Worm (Caenorhabditis elegans) whole organism, L1 larva: Measurements from ENCODE around the gene srlf-24.

Experiments
- C16A3.4 ChIP-seq: fragments of 150-350 bp; optimal IDR thresholded peaks from 2 replicates; lab custom pipeline; 2014; ENCODE audit warnings: missing biosample characterization, missing genetic modification characterization
- Y116A8C.19 ChIP-seq: sonication (generic microtip); optimal IDR thresholded peaks from 2 replicates; lab custom pipeline; 2016; ENCODE audit warnings: missing compliant biosample characterization, missing genetic modification characterization, borderline replicate concordance
- ama-1 ChIP-seq: fragments of 150-350 bp; optimal IDR thresholded peaks from 2 replicates; lab custom pipeline; 2014
- blmp-1 ChIP-seq: fragments of 150-350 bp; optimal IDR thresholded peaks from 2 replicates; lab custom pipeline; 2014; ENCODE audit warnings: missing biosample characterization, missing genetic modification characterization
- ceh-63 ChIP-seq: fragments of 200-800 bp; sonication (Bioruptor generic); optimal IDR thresholded peaks from 2 replicates; lab custom pipeline; 2018; ENCODE audit warnings: mild to moderate bottlenecking, missing genetic modification characterization, missing compliant biosample characterization
- ceh-88 ChIP-seq: fragments of 200-800 bp; sonication (Bioruptor generic); IDR thresholded peaks from 2 replicates; pipeline ENCODE4 v1.3.6; 2022; ENCODE audit warnings: missing genetic modification characterization, missing compliant biosample characterization
- ceh-90 ChIP-seq: sonication (generic microtip); optimal IDR thresholded peaks from 2 replicates; lab custom pipeline; 2016; ENCODE audit warnings: missing genetic modification characterization, missing compliant biosample characterization
- ces-1 ChIP-seq: fragments of 150-350 bp; optimal IDR thresholded peaks from 2 replicates; lab custom pipeline; 2014; ENCODE audit warnings: missing biosample characterization, missing genetic modification reagents, missing genetic modification characterization
- efl-1 ChIP-seq, 4 experiments: fragments of 150-350 bp; optimal IDR thresholded peaks in 3 of 4; peaks in 1 of 4; 1 replicate in 1 of 4; 2 replicates in 3 of 4; lab custom pipeline; 2014; ENCODE audit warnings: missing biosample characterization in 2 of 4, missing genetic modification characterization in 2 of 4, missing genetic modification reagents in 2 of 4
- egl-27 ChIP-seq, 2 experiments: fragments of 150-350 bp in 1 of 2; sonication (generic microtip); optimal IDR thresholded peaks; 3 replicates each; lab custom pipeline; 2017 to 2018; ENCODE audit warnings: missing biosample characterization in 2 of 2, missing genetic modification characterization in 2 of 2, missing genetic modification reagents in 2 of 2
- elt-2 ChIP-seq: sonication (generic microtip); optimal IDR thresholded peaks from 2 replicates; lab custom pipeline; 2016; ENCODE audit warnings: missing genetic modification characterization, mild to moderate bottlenecking, inconsistent platforms, missing compliant biosample characterization, missing genetic modification reagents
- ets-5 ChIP-seq: fragments of 200-800 bp; sonication (Bioruptor generic); IDR thresholded peaks from 2 replicates; pipeline ENCODE4 v1.3.6; 2022; ENCODE audit warnings: missing genetic modification characterization, missing compliant biosample characterization
- fkh-10 ChIP-seq: sonication (generic microtip); optimal IDR thresholded peaks from 2 replicates; lab custom pipeline; 2017; ENCODE audit warnings: missing biosample characterization, missing genetic modification reagents, missing genetic modification characterization
- fkh-4 ChIP-seq: sonication (generic microtip); optimal IDR thresholded peaks from 2 replicates; lab custom pipeline; 2016; ENCODE audit warnings: missing compliant biosample characterization, missing genetic modification characterization, borderline replicate concordance
- grh-1 ChIP-seq: fragments of 200-800 bp; sonication (Bioruptor generic); IDR thresholded peaks from 2 replicates; pipeline ENCODE4 v1.3.6; 2022; ENCODE audit warnings: missing genetic modification reagents, missing genetic modification characterization, missing compliant biosample characterization
- hlh-4 ChIP-seq: sonication (generic microtip); optimal IDR thresholded peaks from 2 replicates; lab custom pipeline; 2016; ENCODE audit warnings: mild to moderate bottlenecking, missing genetic modification characterization, missing compliant biosample characterization
- hpl-2 ChIP-seq: fragments of 150-350 bp; optimal IDR thresholded peaks from 2 replicates; lab custom pipeline; 2014; ENCODE audit warnings: missing biosample characterization, missing genetic modification reagents, missing genetic modification characterization
- irx-1 ChIP-seq: sonication (generic microtip); optimal IDR thresholded peaks from 2 replicates; lab custom pipeline; 2016; ENCODE audit warnings: missing genetic modification characterization, missing compliant biosample characterization
- lin-14 ChIP-seq: fragments of 200-800 bp; sonication (Bioruptor generic); optimal IDR thresholded peaks from 2 replicates; lab custom pipeline; 2018; ENCODE audit warnings: mild to moderate bottlenecking, missing genetic modification characterization, moderate library complexity, missing compliant biosample characterization
- lin-39 ChIP-seq: fragments of 150-350 bp; optimal IDR thresholded peaks from 2 replicates; lab custom pipeline; 2014; ENCODE audit warnings: missing biosample characterization, missing genetic modification reagents, missing genetic modification characterization
- lir-3 ChIP-seq: sonication (generic microtip); optimal IDR thresholded peaks from 2 replicates; lab custom pipeline; 2016; ENCODE audit warnings: mild to moderate bottlenecking, missing genetic modification characterization, moderate library complexity, missing compliant biosample characterization; ENCODE audit not compliant: poor library complexity
- lsy-2 ChIP-seq, 2 experiments: fragments of 150-350 bp; optimal IDR thresholded peaks; 2 replicates each; lab custom pipeline; 2014; ENCODE audit warnings: missing biosample characterization in 2 of 2, missing genetic modification characterization in 2 of 2
- mab-9 ChIP-seq: fragments of 200-800 bp; sonication (Bioruptor generic); IDR thresholded peaks from 2 replicates; pipeline ENCODE4 v1.3.6; 2022; ENCODE audit warnings: missing genetic modification reagents, missing genetic modification characterization, missing compliant biosample characterization
- mdl-1 ChIP-seq, 2 experiments: fragments of 150-350 bp; optimal IDR thresholded peaks; 2 replicates each; lab custom pipeline; 2014 to 2017; ENCODE audit warnings: missing biosample characterization in 2 of 2, missing genetic modification characterization in 2 of 2, inconsistent platforms in 1 of 2
- nhr-19 ChIP-seq: fragments of 200-800 bp; sonication (Bioruptor generic); conservative IDR thresholded peaks from 2 replicates; pipeline ENCODE4 v1.3.6; 2022; ENCODE audit warnings: missing genetic modification characterization, missing compliant biosample characterization
- nhr-20 ChIP-seq: sonication (generic microtip); optimal IDR thresholded peaks from 2 replicates; lab custom pipeline; 2016; ENCODE audit warnings: mild to moderate bottlenecking, missing genetic modification characterization, missing compliant biosample characterization
- nhr-237 ChIP-seq: fragments of 150-350 bp; optimal IDR thresholded peaks from 2 replicates; lab custom pipeline; 2014; ENCODE audit warnings: missing biosample characterization, missing genetic modification characterization
- nhr-28 ChIP-seq: fragments of 150-350 bp; optimal IDR thresholded peaks from 2 replicates; lab custom pipeline; 2014; ENCODE audit warnings: missing biosample characterization, missing genetic modification characterization
- nhr-47 ChIP-seq: sonication (generic microtip); optimal IDR thresholded peaks from 2 replicates; lab custom pipeline; 2016; ENCODE audit warnings: mild to moderate bottlenecking, missing genetic modification characterization, moderate library complexity, missing compliant biosample characterization
- nhr-71 ChIP-seq: sonication (generic microtip); optimal IDR thresholded peaks from 2 replicates; lab custom pipeline; 2016; ENCODE audit warnings: mild to moderate bottlenecking, missing genetic modification characterization, moderate library complexity, missing compliant biosample characterization
- nhr-77 ChIP-seq: fragments of 150-350 bp; optimal IDR thresholded peaks from 2 replicates; lab custom pipeline; 2014; ENCODE audit warnings: missing biosample characterization, missing genetic modification characterization
- nhr-84 ChIP-seq: sonication (generic microtip); optimal IDR thresholded peaks from 2 replicates; lab custom pipeline; 2017; ENCODE audit warnings: missing biosample characterization, missing genetic modification characterization
- nhr-90 ChIP-seq: sonication (generic microtip); optimal IDR thresholded peaks from 2 replicates; lab custom pipeline; 2016; ENCODE audit warnings: mild to moderate bottlenecking, missing genetic modification characterization, missing compliant biosample characterization; ENCODE audit not compliant: poor library complexity
- pag-3 ChIP-seq: sonication (generic microtip); optimal IDR thresholded peaks from 2 replicates; lab custom pipeline; 2017; ENCODE audit warnings: missing genetic modification characterization, mild to moderate bottlenecking, missing compliant biosample characterization, antibody characterized with exemption, borderline replicate concordance; ENCODE audit not compliant: insufficient read depth
- pqm-1 ChIP-seq: sonication (generic microtip); optimal IDR thresholded peaks from 3 replicates; lab custom pipeline; 2017; ENCODE audit warnings: missing biosample characterization, missing genetic modification characterization
- rnt-1 ChIP-seq: sonication (generic microtip); optimal IDR thresholded peaks from 2 replicates; lab custom pipeline; 2016; ENCODE audit warnings: mild to moderate bottlenecking, missing genetic modification characterization, moderate library complexity, missing compliant biosample characterization
- snu-23 ChIP-seq: sonication (generic microtip); optimal IDR thresholded peaks from 2 replicates; lab custom pipeline; 2016; ENCODE audit warnings: missing genetic modification characterization, missing compliant biosample characterization
- sptf-1 ChIP-seq: fragments of 150-350 bp; optimal IDR thresholded peaks from 2 replicates; lab custom pipeline; 2014; ENCODE audit warnings: missing biosample characterization, missing genetic modification characterization
- swsn-7 ChIP-seq: sonication (generic microtip); optimal IDR thresholded peaks from 2 replicates; lab custom pipeline; 2016; ENCODE audit warnings: missing genetic modification characterization, missing compliant biosample characterization
- tbx-2 ChIP-seq: sonication (generic microtip); optimal IDR thresholded peaks from 2 replicates; lab custom pipeline; 2016; ENCODE audit warnings: missing genetic modification characterization, missing compliant biosample characterization
- tlp-1 ChIP-seq: fragments of 150-350 bp; optimal IDR thresholded peaks from 2 replicates; lab custom pipeline; 2014; ENCODE audit warnings: missing biosample characterization, missing genetic modification characterization
- unc-130 ChIP-seq: fragments of 150-350 bp; optimal IDR thresholded peaks from 2 replicates; lab custom pipeline; 2017; ENCODE audit warnings: missing biosample characterization, missing genetic modification characterization, inconsistent platforms
- unc-30 ChIP-seq: sonication (generic microtip); optimal IDR thresholded peaks from 2 replicates; lab custom pipeline; 2017; ENCODE audit warnings: missing biosample characterization, missing genetic modification characterization
- unc-86 ChIP-seq: sonication (generic microtip); optimal IDR thresholded peaks from 2 replicates; lab custom pipeline; 2016; ENCODE audit warnings: missing genetic modification characterization, missing compliant biosample characterization
- unc-98 ChIP-seq: fragments of 200-800 bp; sonication (Bioruptor generic); IDR thresholded peaks from 2 replicates; pipeline ENCODE4 v1.3.6; 2022; ENCODE audit warnings: missing genetic modification characterization, missing compliant biosample characterization
- vab-15 ChIP-seq: sonication (generic microtip); optimal IDR thresholded peaks from 2 replicates; lab custom pipeline; 2017; ENCODE audit warnings: missing genotype, mild to moderate bottlenecking, missing genetic modification characterization, missing compliant biosample characterization
- xbp-1 ChIP-seq: sonication (generic microtip); optimal IDR thresholded peaks from 2 replicates; lab custom pipeline; 2016; ENCODE audit warnings: missing genetic modification characterization, missing compliant biosample characterization
- zag-1 ChIP-seq: fragments of 150-350 bp; optimal IDR thresholded peaks from 2 replicates; lab custom pipeline; 2014; ENCODE audit warnings: missing biosample characterization, missing genetic modification characterization
- ztf-11 ChIP-seq, 2 experiments: sonication (generic microtip); optimal IDR thresholded peaks; 2 replicates each; lab custom pipeline; 2016 to 2017; ENCODE audit warnings: missing genetic modification characterization in 2 of 2, missing biosample characterization in 1 of 2, missing compliant biosample characterization in 1 of 2
- ztf-4 ChIP-seq: fragments of 150-350 bp; optimal IDR thresholded peaks from 2 replicates; lab custom pipeline; 2014; ENCODE audit warnings: missing biosample characterization, missing genetic modification characterization

srlf-24 gene

ce11 chrIV:11063962-11064361 is 41.7 kb downstream of the srlf-24 start, which contains the start of gene ttr-16:
Gene ttr-16 (minus strand): TSS chrIV:11064137.
- TF ChIP-seq nhr-28 (tag; lab: Kevin White, UChicago): no peak
- TF ChIP-seq nhr-20: peak; percentile 11
- TF ChIP-seq nhr-71 (tag; lab: Kevin White, UChicago): peak; percentile 80
- no peak for TF ChIP-seq vab-15 (tag; lab: Kevin White, UChicago)
- peak in 1 of 2 experiments; percentile 0 for TF ChIP-seq mdl-1 (tag; optimal IDR thresholded peaks at IDR 0.05; lab: Kevin White, UChicago)
- TF ChIP-seq nhr-47 (tag; lab: Kevin White, UChicago): peak; percentile 31
- no peak for TF ChIP-seq ceh-90 (tag; lab: Kevin White, UChicago)
- TF ChIP-seq elt-2 (tag; lab: Kevin White, UChicago): no peak
- no peak for TF ChIP-seq nhr-237 (tag; lab: Kevin White, UChicago)
- no peak for TF ChIP-seq grh-1
- peak; percentile 43 for TF ChIP-seq swsn-7 (tag; lab: Kevin White, UChicago)
- peak; percentile 63 for TF ChIP-seq lin-14
- TF ChIP-seq lsy-2 (tag; optimal IDR thresholded peaks at IDR 0.05; lab: Kevin White, UChicago): peak in 1 of 2 experiments; percentile 52
- no peak for TF ChIP-seq C16A3.4 (tag; lab: Kevin White, UChicago)
- TF ChIP-seq ama-1 (lab: Kevin White, UChicago): peak; percentile 87
- TF ChIP-seq blmp-1 (tag; lab: Kevin White, UChicago): no peak
- TF ChIP-seq ztf-11 (tag; optimal IDR thresholded peaks at IDR 0.05; lab: Kevin White, UChicago): no peak
- no peak for TF ChIP-seq fkh-10 (GFP tag; lab: Kevin White, UChicago)
- TF ChIP-seq xbp-1: peak; percentile 23
- peak; percentile 42 for TF ChIP-seq unc-130 (tag; lab: Kevin White, UChicago)
- TF ChIP-seq ets-5: no peak
- no peak for TF ChIP-seq nhr-84 (tag; lab: Kevin White, UChicago)
- TF ChIP-seq snu-23: peak; percentile 50
- no peak for TF ChIP-seq pag-3 (tag; lab: Kevin White, UChicago)
- TF ChIP-seq lin-39 (tag; lab: Kevin White, UChicago): peak; percentile 34
- peak; percentile 21 for TF ChIP-seq ztf-4
- no peak for TF ChIP-seq tlp-1 (tag; lab: Kevin White, UChicago)
- TF ChIP-seq nhr-19: peak; percentile 51
- TF ChIP-seq irx-1 (tag; lab: Kevin White, UChicago): no peak
- peak; percentile 85 for TF ChIP-seq rnt-1
- TF ChIP-seq fkh-4: no peak
- TF ChIP-seq efl-1 (optimal IDR thresholded peaks at IDR 0.05; lab: Kevin White, UChicago): peak in 1 of 2 experiments; percentile 10
- no peak for TF ChIP-seq efl-1 (GFP tag; optimal IDR thresholded peaks at IDR 0.05 in 1 of 2; lab: Kevin White, UChicago)
- no peak for TF ChIP-seq tbx-2 (tag; lab: Kevin White, UChicago)

- TF ChIP-seq hpl-2 (no peak), ces-1 (GFP tag; lab: Kevin White, UChicago) (no peak), unc-98 (GFP tag; lab: Robert Waterston, UW) (no peak), nhr-77 (no peak), unc-30 (tag; lab: Kevin White, UChicago) (no peak), xbp-1 (no peak), nhr-19 (peak; percentile 28; the same call in 1 of the 2 replicates), zag-1 (tag; lab: Kevin White, UChicago) (no peak), fkh-10 (GFP tag; lab: Kevin White, UChicago) (no peak), ceh-88 (GFP tag; lab: Robert Waterston, UW) (no peak), tbx-2 (tag; lab: Kevin White, UChicago) (no peak), unc-86 (tag; lab: Kevin White, UChicago) (no peak), nhr-20 (peak; percentile 7), mab-9 (no peak), sptf-1 (tag; lab: Kevin White, UChicago) (no peak), ztf-4 (peak; percentile 35), rnt-1 (peak; percentile 35), ceh-63 (no peak), lsy-2 (tag; optimal IDR thresholded peaks at IDR 0.05; lab: Kevin White, UChicago) (peak; percentile 43 to 47), lir-3 (tag; lab: Kevin White, UChicago) (no peak), pqm-1 (tag; lab: Kevin White, UChicago) (no peak), nhr-71 (tag; lab: Kevin White, UChicago) (peak; percentile 70), nhr-84 (tag; lab: Kevin White, UChicago) (no peak), hlh-4 (tag; lab: Kevin White, UChicago) (no peak), nhr-90 (tag; lab: Kevin White, UChicago) (no peak), egl-27 (tag; optimal IDR thresholded peaks at IDR 0.05; lab: Kevin White, UChicago) (no peak), Y116A8C.19 (tag; lab: Kevin White, UChicago) (no peak), elt-2 (tag; lab: Kevin White, UChicago) (no peak)
These were observed 42.5 kb downstream of the srlf-24 start for ce11 chrIV:11062984-11063613.
